Fruit fly (Drosophila melanogaster) whole organism, pupa: ENCODE measurements around the gene CG46394.

Experiments used
- CG12605 ChIP-seq: fragments of 200-800 bp; sonication (Bioruptor generic); IDR thresholded peaks from 2 replicates; pipeline ENCODE4 v1.3.6; 2022; ENCODE audit warnings: missing biosample characterization, missing genetic modification characterization
- CG32121 ChIP-seq: fragments of 200-800 bp; sonication (Bioruptor generic); IDR thresholded peaks from 2 replicates; pipeline ENCODE4 v1.3.6; 2022; ENCODE audit warnings: missing biosample characterization, missing genetic modification characterization
- CG34367 ChIP-seq: fragments of 200-800 bp; sonication (Bioruptor generic); optimal IDR thresholded peaks from 2 replicates; lab custom pipeline; 2018; ENCODE audit warnings: missing biosample characterization, mild to moderate bottlenecking, missing genetic modification characterization
- CG4496 ChIP-seq: fragments of 200-800 bp; sonication (Bioruptor generic); IDR thresholded peaks from 3 replicates; pipeline ENCODE4 v1.3.6; 2022; ENCODE audit warnings: missing biosample characterization, missing genetic modification characterization
- CG8159 ChIP-seq: fragments of 200-800 bp; sonication (Bioruptor generic); optimal IDR thresholded peaks from 3 replicates; lab custom pipeline; 2018; ENCODE audit warnings: missing biosample characterization, mild to moderate bottlenecking, missing genetic modification characterization, moderate library complexity
- CG9948 ChIP-seq: fragments of 200-800 bp; sonication (Bioruptor generic); optimal IDR thresholded peaks from 2 replicates; lab custom pipeline; 2018; ENCODE audit warnings: missing biosample characterization, mild to moderate bottlenecking, missing genetic modification characterization, moderate library complexity
- D1 ChIP-seq: fragments of 200-800 bp; sonication (Bioruptor generic); optimal IDR thresholded peaks from 2 replicates; lab custom pipeline; 2018; ENCODE audit warnings: missing biosample characterization, mild to moderate bottlenecking, missing genetic modification characterization, moderate library complexity
- EcR ChIP-seq: fragments of 200-800 bp; sonication (Bioruptor generic); optimal IDR thresholded peaks from 3 replicates; lab custom pipeline; 2019; ENCODE audit warnings: missing biosample characterization, missing genetic modification characterization, mild to moderate bottlenecking, moderate library complexity, missing genetic modification reagents
- Pif1A ChIP-seq: fragments of 200-800 bp; sonication (Bioruptor generic); optimal IDR thresholded peaks from 3 replicates; lab custom pipeline; 2016; ENCODE audit warnings: missing biosample characterization, missing genetic modification characterization
- Pif1B ChIP-seq: fragments of 200-800 bp; sonication (Bioruptor generic); optimal IDR thresholded peaks from 3 replicates; lab custom pipeline; 2016; ENCODE audit warnings: missing biosample characterization, missing genetic modification characterization
- fd96Ca ChIP-seq: fragments of 200-800 bp; sonication (Bioruptor generic); IDR thresholded peaks from 3 replicates; pipeline ENCODE4 v1.3.6; 2022; ENCODE audit warnings: missing biosample characterization, missing genetic modification characterization
- gl ChIP-seq: fragments of 200-800 bp; sonication (Bioruptor generic); optimal IDR thresholded peaks from 2 replicates; lab custom pipeline; 2018; ENCODE audit warnings: missing biosample characterization, mild to moderate bottlenecking, missing genetic modification characterization
- rn ChIP-seq: fragments of 200-800 bp; sonication (Bioruptor generic); IDR thresholded peaks from 2 replicates; pipeline ENCODE4 v1.3.6; 2022; ENCODE audit warnings: missing biosample characterization, missing genetic modification characterization

- TF ChIP-seq Pif1A (GFP tag; lab: Kevin White, UChicago) (no peak), Pif1B (GFP tag; lab: Kevin White, UChicago) (no peak), CG8159 (tag; lab: Kevin White, UChicago) (no peak), gl (tag; lab: Kevin White, UChicago) (no peak), CG12605 (GFP tag; lab: Robert Waterston, UW) (no peak), fd96Ca (GFP tag; lab: Robert Waterston, UW) (no peak), EcR (GFP tag; lab: Kevin White, UChicago) (no peak), CG4496 (GFP tag; lab: Robert Waterston, UW) (no peak), rn (no peak), CG34367 (tag; lab: Kevin White, UChicago) (no peak), D1 (tag; lab: Kevin White, UChicago) (no peak), CG9948 (tag; lab: Kevin White, UChicago) (no peak), CG32121 (GFP tag; lab: Robert Waterston, UW) (no peak)
Observed at dm6 chr3L:11580919-11581318, 19.3 kb upstream of the CG46394 start, which contains the start of gene CG43391.
